Worm (Caenorhabditis elegans) whole organism, L1 larva: ENCODE results near the gene Y53F4B.7.
"Not testable (repeated sequence)": the region's sequence is repeated elsewhere in the genome, so short reads cannot be mapped to it uniquely, and the experiment has no call there.

Experiments used
- aha-1 ChIP-seq: fragments of 150-350 bp; optimal IDR thresholded peaks from 2 replicates; lab custom pipeline; 2014; ENCODE audit warnings: missing biosample characterization, missing genetic modification characterization
- blmp-1 ChIP-seq: fragments of 150-350 bp; optimal IDR thresholded peaks from 2 replicates; lab custom pipeline; 2014; ENCODE audit warnings: missing biosample characterization, missing genetic modification characterization
- efl-1 ChIP-seq, 4 experiments: fragments of 150-350 bp; optimal IDR thresholded peaks in 3 of 4; peaks in 1 of 4; 1 replicate in 1 of 4; 2 replicates in 3 of 4; lab custom pipeline; 2014; ENCODE audit warnings: missing biosample characterization in 2 of 4, missing genetic modification characterization in 2 of 4, missing genetic modification reagents in 2 of 4
- elt-2 ChIP-seq: sonication (generic microtip); optimal IDR thresholded peaks from 2 replicates; lab custom pipeline; 2016; ENCODE audit warnings: missing genetic modification characterization, mild to moderate bottlenecking, inconsistent platforms, missing compliant biosample characterization, missing genetic modification reagents
- fkh-10 ChIP-seq: sonication (generic microtip); optimal IDR thresholded peaks from 2 replicates; lab custom pipeline; 2017; ENCODE audit warnings: missing biosample characterization, missing genetic modification reagents, missing genetic modification characterization
- fos-1 ChIP-seq: fragments of 150-350 bp; optimal IDR thresholded peaks from 2 replicates; lab custom pipeline; 2014; ENCODE audit warnings: missing biosample characterization, missing genetic modification characterization
- grh-1 ChIP-seq: fragments of 200-800 bp; sonication (Bioruptor generic); IDR thresholded peaks from 2 replicates; pipeline ENCODE4 v1.3.6; 2022; ENCODE audit warnings: missing genetic modification reagents, missing genetic modification characterization, missing compliant biosample characterization
- irx-1 ChIP-seq: sonication (generic microtip); optimal IDR thresholded peaks from 2 replicates; lab custom pipeline; 2016; ENCODE audit warnings: missing genetic modification characterization, missing compliant biosample characterization
- jun-1 ChIP-seq: fragments of 150-350 bp; optimal IDR thresholded peaks from 2 replicates; lab custom pipeline; 2014; ENCODE audit warnings: missing biosample characterization, missing genetic modification reagents, missing genetic modification characterization
- lin-14 ChIP-seq: fragments of 200-800 bp; sonication (Bioruptor generic); optimal IDR thresholded peaks from 2 replicates; lab custom pipeline; 2018; ENCODE audit warnings: mild to moderate bottlenecking, missing genetic modification characterization, moderate library complexity, missing compliant biosample characterization
- lir-3 ChIP-seq: sonication (generic microtip); optimal IDR thresholded peaks from 2 replicates; lab custom pipeline; 2016; ENCODE audit warnings: mild to moderate bottlenecking, missing genetic modification characterization, moderate library complexity, missing compliant biosample characterization; ENCODE audit not compliant: poor library complexity
- mab-9 ChIP-seq: fragments of 200-800 bp; sonication (Bioruptor generic); IDR thresholded peaks from 2 replicates; pipeline ENCODE4 v1.3.6; 2022; ENCODE audit warnings: missing genetic modification reagents, missing genetic modification characterization, missing compliant biosample characterization
- mdl-1 ChIP-seq, 2 experiments: fragments of 150-350 bp; optimal IDR thresholded peaks; 2 replicates each; lab custom pipeline; 2014 to 2017; ENCODE audit warnings: missing biosample characterization in 2 of 2, missing genetic modification characterization in 2 of 2, inconsistent platforms in 1 of 2
- mef-2 ChIP-seq: fragments of 150-350 bp; optimal IDR thresholded peaks from 2 replicates; lab custom pipeline; 2014; ENCODE audit warnings: missing biosample characterization, missing genetic modification characterization
- nhr-11 ChIP-seq: fragments of 150-350 bp; optimal IDR thresholded peaks from 2 replicates; lab custom pipeline; 2014; ENCODE audit warnings: missing biosample characterization, missing genetic modification characterization
- nhr-12 ChIP-seq: sonication (generic microtip); optimal IDR thresholded peaks from 2 replicates; lab custom pipeline; 2017; ENCODE audit warnings: missing biosample characterization, missing genetic modification characterization
- nhr-19 ChIP-seq: fragments of 200-800 bp; sonication (Bioruptor generic); conservative IDR thresholded peaks from 2 replicates; pipeline ENCODE4 v1.3.6; 2022; ENCODE audit warnings: missing genetic modification characterization, missing compliant biosample characterization
- nhr-20 ChIP-seq: sonication (generic microtip); optimal IDR thresholded peaks from 2 replicates; lab custom pipeline; 2016; ENCODE audit warnings: mild to moderate bottlenecking, missing genetic modification characterization, missing compliant biosample characterization
- nhr-47 ChIP-seq: sonication (generic microtip); optimal IDR thresholded peaks from 2 replicates; lab custom pipeline; 2016; ENCODE audit warnings: mild to moderate bottlenecking, missing genetic modification characterization, moderate library complexity, missing compliant biosample characterization
- nhr-77 ChIP-seq: fragments of 150-350 bp; optimal IDR thresholded peaks from 2 replicates; lab custom pipeline; 2014; ENCODE audit warnings: missing biosample characterization, missing genetic modification characterization
- nhr-84 ChIP-seq: sonication (generic microtip); optimal IDR thresholded peaks from 2 replicates; lab custom pipeline; 2017; ENCODE audit warnings: missing biosample characterization, missing genetic modification characterization
- pax-3 ChIP-seq: fragments of 200-800 bp; sonication (Bioruptor generic); optimal IDR thresholded peaks from 2 replicates; lab custom pipeline; 2018; ENCODE audit warnings: mild to moderate bottlenecking, missing genetic modification characterization, moderate library complexity, missing compliant biosample characterization
- pqm-1 ChIP-seq: sonication (generic microtip); optimal IDR thresholded peaks from 3 replicates; lab custom pipeline; 2017; ENCODE audit warnings: missing biosample characterization, missing genetic modification characterization
- skn-1 ChIP-seq: fragments of 150-350 bp; optimal IDR thresholded peaks from 2 replicates; lab custom pipeline; 2014; ENCODE audit warnings: missing biosample characterization, missing genetic modification characterization
- snpc-4 ChIP-seq: fragments of 150-350 bp; optimal IDR thresholded peaks from 2 replicates; lab custom pipeline; 2014; ENCODE audit warnings: missing biosample characterization, missing genetic modification characterization
- sox-4 ChIP-seq: sonication (generic microtip); optimal IDR thresholded peaks from 2 replicates; lab custom pipeline; 2016; ENCODE audit warnings: missing genetic modification characterization, missing compliant biosample characterization
- sptf-1 ChIP-seq: fragments of 150-350 bp; optimal IDR thresholded peaks from 2 replicates; lab custom pipeline; 2014; ENCODE audit warnings: missing biosample characterization, missing genetic modification characterization
- unc-130 ChIP-seq: fragments of 150-350 bp; optimal IDR thresholded peaks from 2 replicates; lab custom pipeline; 2017; ENCODE audit warnings: missing biosample characterization, missing genetic modification characterization, inconsistent platforms
- unc-30 ChIP-seq: sonication (generic microtip); optimal IDR thresholded peaks from 2 replicates; lab custom pipeline; 2017; ENCODE audit warnings: missing biosample characterization, missing genetic modification characterization
- vab-15 ChIP-seq: sonication (generic microtip); optimal IDR thresholded peaks from 2 replicates; lab custom pipeline; 2017; ENCODE audit warnings: missing genotype, mild to moderate bottlenecking, missing genetic modification characterization, missing compliant biosample characterization
- zag-1 ChIP-seq: fragments of 150-350 bp; optimal IDR thresholded peaks from 2 replicates; lab custom pipeline; 2014; ENCODE audit warnings: missing biosample characterization, missing genetic modification characterization
- ztf-11 ChIP-seq, 2 experiments: sonication (generic microtip); optimal IDR thresholded peaks; 2 replicates each; lab custom pipeline; 2016 to 2017; ENCODE audit warnings: missing genetic modification characterization in 2 of 2, missing biosample characterization in 1 of 2, missing compliant biosample characterization in 1 of 2

Y53F4B.7 gene

ce11 chrII:14992598-14992997, at the start of gene Y53F4B.7:
Gene Y53F4B.7 (plus strand): TSS chrII:14992898.
- TF ChIP-seq lin-14, sox-4, vab-15: not testable (repeated sequence)

- peak; percentile 5 for TF ChIP-seq fkh-10 (GFP tag; lab: Kevin White, UChicago)
- TF ChIP-seq lin-14 = peak; percentile 2
- TF ChIP-seq skn-1 (tag; lab: Kevin White, UChicago) = no peak
- TF ChIP-seq blmp-1 (tag; lab: Kevin White, UChicago) = no peak
- TF ChIP-seq lir-3 = no peak
- peak; percentile 76 for TF ChIP-seq snpc-4 (tag; lab: Kevin White, UChicago)
- TF ChIP-seq nhr-47 (tag; lab: Kevin White, UChicago) = no peak
Observed at ce11 chrII:14945518-14945917, 47.2 kb upstream of the Y53F4B.7 start.

- TF ChIP-seq nhr-77 (tag; lab: Kevin White, UChicago) = no peak
- peak; percentile 21 for TF ChIP-seq lin-14
- TF ChIP-seq fkh-10 (GFP tag; lab: Kevin White, UChicago) = peak; percentile 68
Observed at ce11 chrII:14946545-14946944, 46.2 kb upstream of the Y53F4B.7 start.

- TF ChIP-seq efl-1 (optimal IDR thresholded peaks at IDR 0.05; lab: Kevin White, UChicago) = no peak
- TF ChIP-seq efl-1 (GFP tag; optimal IDR thresholded peaks at IDR 0.05 in 1 of 2; lab: Kevin White, UChicago) = peak in 1 of 2 experiments; percentile 14
- no peak for TF ChIP-seq ztf-11 (tag; optimal IDR thresholded peaks at IDR 0.05; lab: Kevin White, UChicago)
- no peak for TF ChIP-seq unc-130 (tag; lab: Kevin White, UChicago)
- TF ChIP-seq nhr-11 (tag; lab: Kevin White, UChicago) = no peak
- no peak for TF ChIP-seq irx-1 (tag; lab: Kevin White, UChicago)
- TF ChIP-seq unc-30 (tag; lab: Kevin White, UChicago) = no peak
Observed at ce11 chrII:14952464-14953064, 40.1 kb upstream of the Y53F4B.7 start.

ce11 chrII:14958113-14958512, 34.6 kb upstream of the Y53F4B.7 start, which contains the start of gene Y53F4B.1:
Gene Y53F4B.1 (minus strand): TSS chrII:14958213.
- TF ChIP-seq nhr-19 (GFP tag; lab: Robert Waterston, UW) = no peak
- TF ChIP-seq grh-1 (GFP tag; lab: Robert Waterston, UW) = no peak
- TF ChIP-seq mef-2 (tag; lab: Kevin White, UChicago) = no peak
- no peak for TF ChIP-seq nhr-47 (tag; lab: Kevin White, UChicago)
- no peak for TF ChIP-seq unc-130 (tag; lab: Kevin White, UChicago)
- no peak for TF ChIP-seq pax-3 (tag; lab: Kevin White, UChicago)
- TF ChIP-seq fos-1 = no peak
- TF ChIP-seq nhr-84 (tag; lab: Kevin White, UChicago) = no peak
- TF ChIP-seq sptf-1 (tag; lab: Kevin White, UChicago) = no peak
- TF ChIP-seq nhr-20 (tag; lab: Kevin White, UChicago) = no peak
- no peak for TF ChIP-seq aha-1 (tag; lab: Kevin White, UChicago)
- TF ChIP-seq zag-1 = no peak
- no peak for TF ChIP-seq nhr-12 (tag; lab: Kevin White, UChicago)
- no peak for TF ChIP-seq mab-9 (GFP tag; lab: Robert Waterston, UW)

- TF ChIP-seq elt-2 (tag; lab: Kevin White, UChicago) = peak; percentile 84
- no peak for TF ChIP-seq mdl-1 (tag; optimal IDR thresholded peaks at IDR 0.05; lab: Kevin White, UChicago)
- TF ChIP-seq jun-1 (tag; lab: Kevin White, UChicago) = peak; percentile 48
- TF ChIP-seq pqm-1 (tag; lab: Kevin White, UChicago) = peak; percentile 21
Observed at ce11 chrII:14959273-14959672, 33.4 kb upstream of the Y53F4B.7 start.
